Worm (Caenorhabditis elegans): ENCODE measurements around the gene C10C5.3.
A peak's percentile ranks its signal among the peaks of the same experiment; 100 is the strongest.

The C10C5.3 gene

DNA sequence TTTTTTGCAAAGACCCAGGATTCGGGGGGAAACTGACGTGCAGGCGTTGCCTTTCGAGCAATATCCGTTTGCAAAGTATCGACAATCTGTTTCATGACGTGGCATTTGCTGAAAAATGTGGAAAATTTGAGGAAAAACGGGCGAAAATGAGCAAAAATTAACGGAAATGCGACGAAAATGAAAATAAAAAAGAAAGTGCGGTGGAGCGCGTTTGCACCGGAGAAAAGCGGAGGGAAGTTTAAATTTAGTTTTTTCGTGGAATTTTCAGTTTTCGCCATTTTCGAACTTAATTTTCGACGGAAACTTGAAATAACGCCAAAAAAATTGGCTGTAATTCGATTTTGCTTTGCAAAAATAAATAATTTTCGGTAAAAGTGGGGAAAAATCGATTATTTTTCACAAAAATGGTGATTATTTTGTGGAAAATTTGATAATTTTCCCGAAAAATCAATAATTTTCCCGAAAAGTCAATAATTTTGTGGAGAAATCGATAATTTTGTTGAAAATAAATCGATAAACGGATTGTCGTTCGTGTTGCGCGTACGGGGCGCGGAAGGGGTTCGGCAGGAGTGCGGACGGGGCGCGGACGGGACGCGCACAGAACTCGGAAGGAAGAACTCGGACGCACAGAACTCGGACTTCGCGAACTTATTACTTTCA lies 29.3 kb downstream of the C10C5.3 start:
- TF ChIP-seq hmg-1.1 (GFP tag; IDR thresholded peaks at IDR 0.05) (no peak), Y105C5A.15 (GFP tag; IDR thresholded peaks at IDR 0.05) (no peak), unc-62 (GFP tag; optimal IDR thresholded peaks at IDR 0.05 in 1 of 2) (peak in 1 of 2 experiments; percentile 23), unc-62 (tag; optimal IDR thresholded peaks at IDR 0.05) (no peak), ceh-28 (tag; optimal IDR thresholded peaks at IDR 0.05) (peak; percentile 75), lin-38 (GFP tag; IDR thresholded peaks at IDR 0.05) (peak; percentile 97), dpl-1 (GFP tag; optimal IDR thresholded peaks at IDR 0.05) (peak; percentile 79), set-16 (GFP tag; IDR thresholded peaks at IDR 0.05) (peak; percentile 46; the same call in 1 of the 2 replicates), snpc-4 (tag; optimal IDR thresholded peaks at IDR 0.05) (no peak)

DNA sequence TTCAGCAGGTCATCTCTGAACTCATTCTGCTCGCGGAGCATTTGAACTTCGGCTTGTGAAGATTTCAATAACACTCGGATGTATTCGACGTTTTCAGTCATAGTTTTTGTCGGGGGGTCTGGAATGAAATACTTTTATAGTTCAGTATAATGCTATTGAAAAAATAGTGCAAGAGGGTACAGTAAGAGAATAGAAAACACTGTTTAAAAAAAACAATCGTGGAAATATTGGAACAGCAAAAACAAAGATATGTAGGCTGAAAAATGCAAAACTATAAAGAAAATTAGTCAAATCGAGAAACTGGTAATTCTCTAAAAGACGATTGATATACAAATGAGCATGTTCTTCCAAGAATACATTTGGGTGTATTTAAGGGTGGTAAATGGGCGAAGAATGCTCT lies 33.4 kb downstream of the C10C5.3 start, which contains the start of gene F56D5.5:
Gene F56D5.5, minus strand, starts transcription at position 101 of the 400 bp plus-strand sequence.
- no peak for TF ChIP-seq nhr-11 (tag; optimal IDR thresholded peaks at IDR 0.05)
- no peak for TF ChIP-seq ceh-32 (tag; optimal IDR thresholded peaks at IDR 0.05; ENCODE audit: poor library complexity)
- no peak for TF ChIP-seq nhr-6 (tag; optimal IDR thresholded peaks at IDR 0.05)
- TF ChIP-seq lin-39 (tag; optimal IDR thresholded peaks at IDR 0.05), result no peak
- no peak for TF ChIP-seq ceh-62 (tag; optimal IDR thresholded peaks at IDR 0.05)
- TF ChIP-seq ceh-82 (tag; optimal IDR thresholded peaks at IDR 0.05), result no peak
- no peak for TF ChIP-seq hif-1 (tag; optimal IDR thresholded peaks at IDR 0.05)
- no peak for TF ChIP-seq nhr-76 (tag; optimal IDR thresholded peaks at IDR 0.05)
- no peak for TF ChIP-seq ztf-7 (tag; optimal IDR thresholded peaks at IDR 0.05)
- no peak for TF ChIP-seq lin-1 (GFP tag; IDR thresholded peaks at IDR 0.05)
- no peak for TF ChIP-seq fos-1 (tag; optimal IDR thresholded peaks at IDR 0.05)
- TF ChIP-seq dpl-1 (GFP tag; optimal IDR thresholded peaks at IDR 0.05), result no peak
- TF ChIP-seq nhr-48 (tag; optimal IDR thresholded peaks at IDR 0.05), result no peak
- no peak for TF ChIP-seq madf-9 (GFP tag; conservative IDR thresholded peaks at IDR 0.05)
- TF ChIP-seq dmd-9 (GFP tag; IDR thresholded peaks at IDR 0.05), result no peak

DNA sequence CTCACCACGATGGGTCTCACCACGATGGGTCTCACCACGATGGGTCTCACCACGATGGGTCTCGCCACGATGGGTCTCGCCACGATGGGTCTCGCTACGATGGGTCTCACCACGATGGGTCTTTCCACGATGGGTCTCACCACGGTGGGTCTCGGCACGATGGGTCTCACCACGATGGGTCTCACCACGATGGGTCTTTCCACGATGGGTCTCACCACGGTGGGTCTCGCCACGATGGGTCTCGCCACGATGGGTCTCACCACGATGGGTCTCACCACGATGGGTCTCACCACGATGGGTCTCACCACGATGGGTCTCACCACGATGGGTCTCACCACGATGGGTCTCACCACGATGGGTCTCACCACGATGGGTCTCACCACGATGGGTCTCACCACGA lies 36.1 kb downstream of the C10C5.3 start:
- TF ChIP-seq set-16 (GFP tag; IDR thresholded peaks at IDR 0.05) (peak; percentile 59; the same call in 1 of the 2 replicates), lim-7 (GFP tag; IDR thresholded peaks at IDR 0.05) (0 out of 2 replicates have a peak, but pooled peaks have one; percentile 22)

DNA sequence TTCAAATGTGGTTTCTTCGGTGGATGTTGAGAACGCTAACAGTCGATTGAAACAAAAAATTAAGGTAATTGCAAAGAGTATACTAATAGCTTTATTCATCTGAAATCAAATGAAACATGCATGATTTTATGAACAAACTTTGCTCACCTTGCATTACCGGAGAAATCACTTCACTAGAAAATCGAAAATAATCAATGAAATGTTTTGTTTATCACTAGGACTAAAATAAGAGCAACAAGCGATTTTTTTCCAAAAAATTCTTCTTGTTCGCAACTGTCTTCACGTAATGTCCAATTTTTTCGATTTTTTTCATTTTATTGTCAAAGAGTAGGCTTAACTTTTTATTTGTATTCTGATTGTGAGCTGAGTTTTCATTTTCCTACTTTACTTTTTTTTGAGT lies 47.8 kb downstream of the C10C5.3 start, which contains the start of gene F56D5.9:
Gene F56D5.9, minus strand, starts transcription at position 101 of the 400 bp plus-strand sequence.
- TF ChIP-seq mep-1 (tag; optimal IDR thresholded peaks at IDR 0.05), result no peak
- TF ChIP-seq F37D6.2 (tag; optimal IDR thresholded peaks at IDR 0.05), result no peak
- no peak for TF ChIP-seq spr-3 (GFP tag; optimal IDR thresholded peaks at IDR 0.05)
- no peak for TF ChIP-seq daf-19 (GFP tag; conservative IDR thresholded peaks at IDR 0.05)
- TF ChIP-seq ztf-7 (tag; optimal IDR thresholded peaks at IDR 0.05), result no peak
- no peak for TF ChIP-seq mdt-29 (GFP tag; IDR thresholded peaks at IDR 0.05)
- TF ChIP-seq skn-1 (tag; optimal IDR thresholded peaks at IDR 0.05), result no peak
- no peak for TF ChIP-seq egl-27 (tag; optimal IDR thresholded peaks at IDR 0.05)
- no peak for TF ChIP-seq lin-38 (GFP tag; IDR thresholded peaks at IDR 0.05)
- no peak for TF ChIP-seq ceh-44 (GFP tag; IDR thresholded peaks at IDR 0.05)
- no peak for TF ChIP-seq dve-1 (tag; optimal IDR thresholded peaks at IDR 0.05; ENCODE audit: insufficient read depth)
- no peak for TF ChIP-seq nhr-76 (tag; optimal IDR thresholded peaks at IDR 0.05)

DNA sequence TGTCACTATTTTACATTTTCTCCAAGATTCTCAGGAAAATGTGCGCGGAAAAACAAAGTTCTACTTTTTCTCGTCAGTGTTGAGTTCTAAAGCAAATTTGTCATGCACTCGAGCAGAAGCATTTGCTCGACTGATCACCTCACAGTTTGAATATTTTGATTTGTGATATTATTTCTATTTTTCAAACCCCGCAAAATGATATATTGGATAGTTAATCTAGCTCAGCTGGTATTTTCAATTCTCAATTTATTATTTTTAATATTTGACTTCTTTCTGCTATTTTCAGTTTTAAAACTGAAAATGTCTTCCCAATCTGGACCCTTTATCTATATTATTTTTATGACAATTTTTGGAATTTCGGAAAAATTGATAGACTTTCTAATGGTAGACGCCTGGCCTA lies 48.5 kb downstream of the C10C5.3 start, which contains the start of gene srxa-2:
Gene srxa-2, plus strand, starts transcription at position 301 of the 400 bp plus-strand sequence.
- no peak for TF ChIP-seq nhr-25 (tag; optimal IDR thresholded peaks at IDR 0.05; ENCODE audit: borderline replicate concordance, insufficient read depth)
- TF ChIP-seq lin-1 (GFP tag; IDR thresholded peaks at IDR 0.05), result no peak
- TF ChIP-seq nhr-237 (tag; optimal IDR thresholded peaks at IDR 0.05), result no peak
- TF ChIP-seq skn-1 (tag; optimal IDR thresholded peaks at IDR 0.05), result no peak
- TF ChIP-seq duxl-1 (tag; optimal IDR thresholded peaks at IDR 0.05; ENCODE audit: poor library complexity), result no peak
- TF ChIP-seq daf-8 (GFP tag; IDR thresholded peaks at IDR 0.05), result no peak
- TF ChIP-seq ctbp-1 (GFP tag; IDR thresholded peaks at IDR 0.05), result no peak
- TF ChIP-seq arid-1 (GFP tag; conservative IDR thresholded peaks at IDR 0.05), result no peak
- TF ChIP-seq ceh-82 (tag; optimal IDR thresholded peaks at IDR 0.05), result no peak
- no peak for TF ChIP-seq tra-1 (GFP tag; IDR thresholded peaks at IDR 0.05)
- no peak for TF ChIP-seq aha-1 (tag)
- TF ChIP-seq dmd-9 (GFP tag; IDR thresholded peaks at IDR 0.05), result no peak
- TF ChIP-seq T20F7.1 (GFP tag; optimal IDR thresholded peaks at IDR 0.05), result no peak
- no peak for TF ChIP-seq madf-5 (GFP tag; IDR thresholded peaks at IDR 0.05)
- no peak for TF ChIP-seq zfp-3 (GFP tag; conservative IDR thresholded peaks at IDR 0.05)
- TF ChIP-seq hlh-11 (tag; optimal IDR thresholded peaks at IDR 0.05), result no peak

Data from whole organism, L4 larva.